Worm (Caenorhabditis elegans) whole organism, L1 larva: ENCODE results near the gene cyp-14A4.

ENCODE experiments used
- C16A3.4 ChIP-seq: fragments of 150-350 bp; optimal IDR thresholded peaks from 2 replicates; lab custom pipeline; 2014; ENCODE audit warnings: missing biosample characterization, missing genetic modification characterization
- C34B4.2 ChIP-seq: sonication (generic microtip); optimal IDR thresholded peaks from 2 replicates; lab custom pipeline; 2017; ENCODE audit warnings: mild to moderate bottlenecking, missing genetic modification characterization, missing compliant biosample characterization
- F16B12.6 ChIP-seq: fragments of 150-350 bp; optimal IDR thresholded peaks from 2 replicates; lab custom pipeline; 2014; ENCODE audit warnings: missing biosample characterization, missing genetic modification characterization
- ama-1 ChIP-seq: fragments of 150-350 bp; optimal IDR thresholded peaks from 2 replicates; lab custom pipeline; 2014
- blmp-1 ChIP-seq: fragments of 150-350 bp; optimal IDR thresholded peaks from 2 replicates; lab custom pipeline; 2014; ENCODE audit warnings: missing biosample characterization, missing genetic modification characterization
- ceh-63 ChIP-seq: fragments of 200-800 bp; sonication (Bioruptor generic); optimal IDR thresholded peaks from 2 replicates; lab custom pipeline; 2018; ENCODE audit warnings: mild to moderate bottlenecking, missing genetic modification characterization, missing compliant biosample characterization
- ceh-8 ChIP-seq: fragments of 200-800 bp; sonication (Bioruptor generic); optimal IDR thresholded peaks from 2 replicates; lab custom pipeline; 2018; ENCODE audit warnings: mild to moderate bottlenecking, missing genetic modification characterization, moderate library complexity, missing compliant biosample characterization
- ceh-82 ChIP-seq, 3 experiments: fragments of 150-350 bp in 1 of 3; sonication (generic microtip) in 2 of 3; optimal IDR thresholded peaks; 2 replicates each; lab custom pipeline; 2014 to 2017; ENCODE audit warnings: missing biosample characterization in 3 of 3, missing genetic modification characterization in 3 of 3
- ceh-88 ChIP-seq: fragments of 200-800 bp; sonication (Bioruptor generic); IDR thresholded peaks from 2 replicates; pipeline ENCODE4 v1.3.6; 2022; ENCODE audit warnings: missing genetic modification characterization, missing compliant biosample characterization
- ceh-90 ChIP-seq: sonication (generic microtip); optimal IDR thresholded peaks from 2 replicates; lab custom pipeline; 2016; ENCODE audit warnings: missing genetic modification characterization, missing compliant biosample characterization
- dpl-1 ChIP-seq, 3 experiments: fragments of 150-350 bp in 2 of 3; sonication (generic microtip) in 1 of 3; optimal IDR thresholded peaks; 2 replicates each; lab custom pipeline; 2014 to 2017; ENCODE audit warnings: missing biosample characterization in 3 of 3, missing genetic modification characterization in 3 of 3, missing genetic modification reagents in 3 of 3
- dsc-1 ChIP-seq: sonication (generic microtip); optimal IDR thresholded peaks from 2 replicates; lab custom pipeline; 2016; ENCODE audit warnings: mild to moderate bottlenecking, missing genetic modification characterization, missing compliant biosample characterization
- efl-1 ChIP-seq, 4 experiments: fragments of 150-350 bp; optimal IDR thresholded peaks in 3 of 4; peaks in 1 of 4; 1 replicate in 1 of 4; 2 replicates in 3 of 4; lab custom pipeline; 2014; ENCODE audit warnings: missing biosample characterization in 2 of 4, missing genetic modification characterization in 2 of 4, missing genetic modification reagents in 2 of 4
- egl-13 ChIP-seq: sonication (generic microtip); optimal IDR thresholded peaks from 2 replicates; lab custom pipeline; 2016; ENCODE audit warnings: missing genotype, missing genetic modification reagents, missing genetic modification characterization, missing compliant biosample characterization
- egl-27 ChIP-seq, 2 experiments: fragments of 150-350 bp in 1 of 2; sonication (generic microtip); optimal IDR thresholded peaks; 3 replicates each; lab custom pipeline; 2017 to 2018; ENCODE audit warnings: missing biosample characterization in 2 of 2, missing genetic modification characterization in 2 of 2, missing genetic modification reagents in 2 of 2
- elt-2 ChIP-seq: sonication (generic microtip); optimal IDR thresholded peaks from 2 replicates; lab custom pipeline; 2016; ENCODE audit warnings: missing genetic modification characterization, mild to moderate bottlenecking, inconsistent platforms, missing compliant biosample characterization, missing genetic modification reagents
- ets-5 ChIP-seq: fragments of 200-800 bp; sonication (Bioruptor generic); IDR thresholded peaks from 2 replicates; pipeline ENCODE4 v1.3.6; 2022; ENCODE audit warnings: missing genetic modification characterization, missing compliant biosample characterization
- fkh-4 ChIP-seq: sonication (generic microtip); optimal IDR thresholded peaks from 2 replicates; lab custom pipeline; 2016; ENCODE audit warnings: missing compliant biosample characterization, missing genetic modification characterization, borderline replicate concordance
- fkh-8 ChIP-seq: sonication (generic microtip); optimal IDR thresholded peaks from 2 replicates; lab custom pipeline; 2016; ENCODE audit warnings: mild to moderate bottlenecking, missing genetic modification characterization, missing compliant biosample characterization
- grh-1 ChIP-seq: fragments of 200-800 bp; sonication (Bioruptor generic); IDR thresholded peaks from 2 replicates; pipeline ENCODE4 v1.3.6; 2022; ENCODE audit warnings: missing genetic modification reagents, missing genetic modification characterization, missing compliant biosample characterization
- hpl-2 ChIP-seq: fragments of 150-350 bp; optimal IDR thresholded peaks from 2 replicates; lab custom pipeline; 2014; ENCODE audit warnings: missing biosample characterization, missing genetic modification reagents, missing genetic modification characterization
- isw-1 ChIP-seq: fragments of 200-800 bp; sonication (Bioruptor generic); IDR thresholded peaks from 2 replicates; pipeline ENCODE4 v1.3.6; 2022; ENCODE audit warnings: missing genetic modification characterization, missing compliant biosample characterization
- jun-1 ChIP-seq: fragments of 150-350 bp; optimal IDR thresholded peaks from 2 replicates; lab custom pipeline; 2014; ENCODE audit warnings: missing biosample characterization, missing genetic modification reagents, missing genetic modification characterization
- lin-13 ChIP-seq: fragments of 150-350 bp; optimal IDR thresholded peaks from 2 replicates; lab custom pipeline; 2014; ENCODE audit warnings: missing biosample characterization, missing genetic modification reagents, missing genetic modification characterization
- lin-39 ChIP-seq: fragments of 150-350 bp; optimal IDR thresholded peaks from 2 replicates; lab custom pipeline; 2014; ENCODE audit warnings: missing biosample characterization, missing genetic modification reagents, missing genetic modification characterization
- lir-3 ChIP-seq: sonication (generic microtip); optimal IDR thresholded peaks from 2 replicates; lab custom pipeline; 2016; ENCODE audit warnings: mild to moderate bottlenecking, missing genetic modification characterization, moderate library complexity, missing compliant biosample characterization; ENCODE audit not compliant: poor library complexity
- mab-9 ChIP-seq: fragments of 200-800 bp; sonication (Bioruptor generic); IDR thresholded peaks from 2 replicates; pipeline ENCODE4 v1.3.6; 2022; ENCODE audit warnings: missing genetic modification reagents, missing genetic modification characterization, missing compliant biosample characterization
- mef-2 ChIP-seq: fragments of 150-350 bp; optimal IDR thresholded peaks from 2 replicates; lab custom pipeline; 2014; ENCODE audit warnings: missing biosample characterization, missing genetic modification characterization
- nhr-11 ChIP-seq: fragments of 150-350 bp; optimal IDR thresholded peaks from 2 replicates; lab custom pipeline; 2014; ENCODE audit warnings: missing biosample characterization, missing genetic modification characterization
- nhr-12 ChIP-seq: sonication (generic microtip); optimal IDR thresholded peaks from 2 replicates; lab custom pipeline; 2017; ENCODE audit warnings: missing biosample characterization, missing genetic modification characterization
- nhr-19 ChIP-seq: fragments of 200-800 bp; sonication (Bioruptor generic); conservative IDR thresholded peaks from 2 replicates; pipeline ENCODE4 v1.3.6; 2022; ENCODE audit warnings: missing genetic modification characterization, missing compliant biosample characterization
- nhr-20 ChIP-seq: sonication (generic microtip); optimal IDR thresholded peaks from 2 replicates; lab custom pipeline; 2016; ENCODE audit warnings: mild to moderate bottlenecking, missing genetic modification characterization, missing compliant biosample characterization
- nhr-237 ChIP-seq: fragments of 150-350 bp; optimal IDR thresholded peaks from 2 replicates; lab custom pipeline; 2014; ENCODE audit warnings: missing biosample characterization, missing genetic modification characterization
- nhr-28 ChIP-seq: fragments of 150-350 bp; optimal IDR thresholded peaks from 2 replicates; lab custom pipeline; 2014; ENCODE audit warnings: missing biosample characterization, missing genetic modification characterization
- nhr-47 ChIP-seq: sonication (generic microtip); optimal IDR thresholded peaks from 2 replicates; lab custom pipeline; 2016; ENCODE audit warnings: mild to moderate bottlenecking, missing genetic modification characterization, moderate library complexity, missing compliant biosample characterization
- nhr-76 ChIP-seq: sonication (generic microtip); optimal IDR thresholded peaks from 2 replicates; lab custom pipeline; 2017; ENCODE audit warnings: missing biosample characterization, missing genetic modification characterization
- nhr-85 ChIP-seq: sonication (generic microtip); peaks from one replicate; lab custom pipeline; 2016; ENCODE audit warnings: missing genetic modification characterization, inconsistent platforms, missing compliant biosample characterization
- nhr-90 ChIP-seq: sonication (generic microtip); optimal IDR thresholded peaks from 2 replicates; lab custom pipeline; 2016; ENCODE audit warnings: mild to moderate bottlenecking, missing genetic modification characterization, missing compliant biosample characterization; ENCODE audit not compliant: poor library complexity
- pag-3 ChIP-seq: sonication (generic microtip); optimal IDR thresholded peaks from 2 replicates; lab custom pipeline; 2017; ENCODE audit warnings: missing genetic modification characterization, mild to moderate bottlenecking, missing compliant biosample characterization, antibody characterized with exemption, borderline replicate concordance; ENCODE audit not compliant: insufficient read depth
- pax-3 ChIP-seq: fragments of 200-800 bp; sonication (Bioruptor generic); optimal IDR thresholded peaks from 2 replicates; lab custom pipeline; 2018; ENCODE audit warnings: mild to moderate bottlenecking, missing genetic modification characterization, moderate library complexity, missing compliant biosample characterization
- pqm-1 ChIP-seq: sonication (generic microtip); optimal IDR thresholded peaks from 3 replicates; lab custom pipeline; 2017; ENCODE audit warnings: missing biosample characterization, missing genetic modification characterization
- rnt-1 ChIP-seq: sonication (generic microtip); optimal IDR thresholded peaks from 2 replicates; lab custom pipeline; 2016; ENCODE audit warnings: mild to moderate bottlenecking, missing genetic modification characterization, moderate library complexity, missing compliant biosample characterization
- skn-1 ChIP-seq: fragments of 150-350 bp; optimal IDR thresholded peaks from 2 replicates; lab custom pipeline; 2014; ENCODE audit warnings: missing biosample characterization, missing genetic modification characterization
- snpc-4 ChIP-seq: fragments of 150-350 bp; optimal IDR thresholded peaks from 2 replicates; lab custom pipeline; 2014; ENCODE audit warnings: missing biosample characterization, missing genetic modification characterization
- snu-23 ChIP-seq: sonication (generic microtip); optimal IDR thresholded peaks from 2 replicates; lab custom pipeline; 2016; ENCODE audit warnings: missing genetic modification characterization, missing compliant biosample characterization
- sox-4 ChIP-seq: sonication (generic microtip); optimal IDR thresholded peaks from 2 replicates; lab custom pipeline; 2016; ENCODE audit warnings: missing genetic modification characterization, missing compliant biosample characterization
- sptf-1 ChIP-seq: fragments of 150-350 bp; optimal IDR thresholded peaks from 2 replicates; lab custom pipeline; 2014; ENCODE audit warnings: missing biosample characterization, missing genetic modification characterization
- swsn-7 ChIP-seq: sonication (generic microtip); optimal IDR thresholded peaks from 2 replicates; lab custom pipeline; 2016; ENCODE audit warnings: missing genetic modification characterization, missing compliant biosample characterization
- tlp-1 ChIP-seq: fragments of 150-350 bp; optimal IDR thresholded peaks from 2 replicates; lab custom pipeline; 2014; ENCODE audit warnings: missing biosample characterization, missing genetic modification characterization
- unc-30 ChIP-seq: sonication (generic microtip); optimal IDR thresholded peaks from 2 replicates; lab custom pipeline; 2017; ENCODE audit warnings: missing biosample characterization, missing genetic modification characterization
- unc-86 ChIP-seq: sonication (generic microtip); optimal IDR thresholded peaks from 2 replicates; lab custom pipeline; 2016; ENCODE audit warnings: missing genetic modification characterization, missing compliant biosample characterization
- ztf-11 ChIP-seq, 2 experiments: sonication (generic microtip); optimal IDR thresholded peaks; 2 replicates each; lab custom pipeline; 2016 to 2017; ENCODE audit warnings: missing genetic modification characterization in 2 of 2, missing biosample characterization in 1 of 2, missing compliant biosample characterization in 1 of 2

Gene cyp-14A4

ce11 chrX:13320575-13320974 lies 36.6 kb upstream of the cyp-14A4 start (continued):
- TF ChIP-seq ztf-11 (tag; optimal IDR thresholded peaks at IDR 0.05; lab: Kevin White, UChicago) (no peak), tlp-1 (tag; lab: Kevin White, UChicago) (no peak), rnt-1 (peak; percentile 55), skn-1 (tag; lab: Kevin White, UChicago) (no peak), lir-3 (no peak), ets-5 (no peak), snpc-4 (tag; lab: Kevin White, UChicago) (no peak), jun-1 (tag; lab: Kevin White, UChicago) (no peak), nhr-19 (GFP tag; lab: Robert Waterston, UW) (peak; percentile 55), fkh-8 (tag; lab: Kevin White, UChicago) (no peak), dsc-1 (tag; lab: Kevin White, UChicago) (no peak), egl-13 (no peak), pag-3 (tag; lab: Kevin White, UChicago) (no peak), ceh-82 (tag; optimal IDR thresholded peaks at IDR 0.05; lab: Kevin White, UChicago) (no peak), mef-2 (tag; lab: Kevin White, UChicago) (no peak), mab-9 (no peak), lin-39 (tag; lab: Kevin White, UChicago) (no peak), egl-27 (tag; optimal IDR thresholded peaks at IDR 0.05; lab: Kevin White, UChicago) (no peak), nhr-20 (tag; lab: Kevin White, UChicago) (peak; percentile 68), pax-3 (no peak), ceh-90 (tag; lab: Kevin White, UChicago) (no peak), unc-30 (no peak), sox-4 (tag; lab: Kevin White, UChicago) (no peak), ceh-8 (GFP tag; lab: Kevin White, UChicago) (no peak), sptf-1 (tag; lab: Kevin White, UChicago) (no peak), grh-1 (GFP tag; lab: Robert Waterston, UW) (0 out of 2 replicates have a peak, but pooled peaks have one; percentile 14), ceh-88 (GFP tag; lab: Robert Waterston, UW) (no peak), nhr-47 (tag; lab: Kevin White, UChicago) (peak; percentile 3), elt-2 (tag; lab: Kevin White, UChicago) (no peak), nhr-76 (no peak), dpl-1 (GFP tag; optimal IDR thresholded peaks at IDR 0.05; lab: Kevin White, UChicago) (peak in 1 of 3 experiments; percentile 23), ama-1 (lab: Kevin White, UChicago) (peak; percentile 22), blmp-1 (tag; lab: Kevin White, UChicago) (peak; percentile 96), nhr-85 (tag; lab: Kevin White, UChicago) (peak; percentile 94), nhr-90 (no peak)

DNA sequence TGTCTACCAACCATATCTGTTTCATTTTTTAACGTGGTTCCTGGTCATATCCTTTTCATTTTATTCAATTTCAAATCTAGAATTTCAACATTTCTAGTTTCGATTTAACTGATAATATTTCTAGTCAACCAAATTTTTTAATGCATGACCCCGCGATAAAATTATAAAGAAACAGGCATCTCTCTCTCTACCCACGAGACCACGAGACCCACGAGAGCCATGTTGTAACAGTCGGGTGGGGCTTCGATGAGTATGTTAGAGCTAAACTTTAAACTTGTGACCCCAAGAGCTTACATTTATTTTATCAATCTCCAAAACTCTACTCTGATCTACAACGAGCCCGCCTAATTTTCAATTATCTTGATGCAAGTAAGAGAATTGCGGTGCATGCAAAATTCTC lies 34.3 kb upstream of the cyp-14A4 start:
- TF ChIP-seq nhr-47 (tag; lab: Kevin White, UChicago) (no peak), isw-1 (GFP tag; lab: Robert Waterston, UW) (no peak), efl-1 (optimal IDR thresholded peaks at IDR 0.05; lab: Kevin White, UChicago) (no peak), efl-1 (GFP tag; optimal IDR thresholded peaks at IDR 0.05 in 1 of 2; lab: Kevin White, UChicago) (no peak), unc-86 (tag; lab: Kevin White, UChicago) (no peak), jun-1 (tag; lab: Kevin White, UChicago) (no peak), snu-23 (GFP tag; lab: Kevin White, UChicago) (peak; percentile 7), fkh-4 (tag; lab: Kevin White, UChicago) (no peak), ceh-88 (GFP tag; lab: Robert Waterston, UW) (no peak), pax-3 (no peak), nhr-12 (tag; lab: Kevin White, UChicago) (no peak), nhr-11 (tag; lab: Kevin White, UChicago) (no peak), lin-13 (GFP tag; lab: Kevin White, UChicago) (no peak), C16A3.4 (tag; lab: Kevin White, UChicago) (no peak), pqm-1 (no peak), ceh-63 (no peak), nhr-237 (tag; lab: Kevin White, UChicago) (no peak), swsn-7 (tag; lab: Kevin White, UChicago) (no peak), snpc-4 (tag; lab: Kevin White, UChicago) (no peak), C34B4.2 (tag; lab: Kevin White, UChicago) (no peak), elt-2 (tag; lab: Kevin White, UChicago) (no peak), hpl-2 (no peak), rnt-1 (peak; percentile 47), dpl-1 (GFP tag; optimal IDR thresholded peaks at IDR 0.05; lab: Kevin White, UChicago) (no peak), nhr-28 (no peak), F16B12.6 (no peak), sox-4 (tag; lab: Kevin White, UChicago) (no peak), grh-1 (GFP tag; lab: Robert Waterston, UW) (no peak)
